Fruit fly (Drosophila melanogaster): ENCODE data around the gene yip2.

yip2 gene

DNA sequence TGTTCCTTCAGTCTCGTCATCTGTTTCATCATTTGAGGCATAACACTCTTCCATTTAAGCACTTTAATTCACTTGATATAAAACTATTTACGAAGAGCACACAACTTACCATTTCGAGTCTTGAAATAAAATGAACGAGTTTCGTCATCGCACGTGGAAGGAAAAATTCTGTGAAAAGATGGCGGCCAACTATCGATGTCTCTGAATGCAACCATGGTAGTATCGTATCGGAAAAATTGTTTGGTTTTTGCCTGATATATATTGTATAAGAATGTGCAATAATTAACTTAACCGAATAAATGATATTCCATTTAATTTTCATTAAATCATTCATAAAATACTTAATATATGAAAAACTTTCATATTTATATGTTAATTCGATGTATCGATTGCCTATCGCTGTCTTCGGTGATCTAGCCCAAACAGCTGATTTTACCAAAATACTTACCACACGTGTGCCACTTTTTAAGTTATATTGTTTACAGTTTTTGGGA, 20.1 kb upstream of the yip2 start, which contains the start of gene Bka (continued):
- no peak for TF ChIP-seq CG12104 (GFP tag; optimal IDR thresholded peaks at IDR 0.05)
- TF ChIP-seq pho (GFP tag; optimal IDR thresholded peaks at IDR 0.05): peak; percentile 20
- no peak for TF ChIP-seq tio (GFP tag; optimal IDR thresholded peaks at IDR 0.05)
- peak in 1 of 3 experiments; percentile 45 for TF ChIP-seq lola (GFP tag; optimal IDR thresholded peaks at IDR 0.05)
- TF ChIP-seq gcm (GFP tag; optimal IDR thresholded peaks at IDR 0.05): peak; percentile 69
- TF ChIP-seq CG17186 (GFP tag; optimal IDR thresholded peaks at IDR 0.05): peak; percentile 67
- no peak for TF ChIP-seq esg (GFP tag; conservative IDR thresholded peaks at IDR 0.05)
- no peak for TF ChIP-seq CG3838 (GFP tag; optimal IDR thresholded peaks at IDR 0.05)
- peak; percentile 99 for TF ChIP-seq unc-4 (GFP tag; IDR thresholded peaks at IDR 0.05; ENCODE audit: partially characterized antibody)
- TF ChIP-seq CG12391 (tag; optimal IDR thresholded peaks at IDR 0.05): peak; percentile 78
- no peak for TF ChIP-seq C15 (GFP tag; IDR thresholded peaks at IDR 0.05)
- TF ChIP-seq CG15514 (GFP tag; optimal IDR thresholded peaks at IDR 0.05): peak; percentile 86
- peak; percentile 63 for TF ChIP-seq CG9437 (GFP tag; optimal IDR thresholded peaks at IDR 0.05)
- no peak for TF ChIP-seq CG4820 (GFP tag; optimal IDR thresholded peaks at IDR 0.05)
- TF ChIP-seq hb (GFP tag; IDR thresholded peaks at IDR 0.05; ENCODE audit: partially characterized antibody): peak; percentile 95
- TF ChIP-seq knrl (GFP tag; IDR thresholded peaks at IDR 0.05; ENCODE audit: partially characterized antibody): peak; percentile 99
- TF ChIP-seq CG11085 (GFP tag; IDR thresholded peaks at IDR 0.05): no peak
- TF ChIP-seq Sox102F (GFP tag; optimal IDR thresholded peaks at IDR 0.05): no peak
- peak; percentile 71 for TF ChIP-seq twi (tag; optimal IDR thresholded peaks at IDR 0.05)
- peak; percentile 63 for TF ChIP-seq CG6254 (GFP tag; optimal IDR thresholded peaks at IDR 0.05)
- TF ChIP-seq Dad (GFP tag; optimal IDR thresholded peaks at IDR 0.05): peak; percentile 25
- no peak for TF ChIP-seq Blimp-1 (GFP tag; optimal IDR thresholded peaks at IDR 0.05)
- TF ChIP-seq Hand (GFP tag; optimal IDR thresholded peaks at IDR 0.05): peak; percentile 56
- peak; percentile 18 for TF ChIP-seq fd64A (GFP tag; optimal IDR thresholded peaks at IDR 0.05)
- peak; percentile 92 for TF ChIP-seq trem (tag; optimal IDR thresholded peaks at IDR 0.05)
- TF ChIP-seq Rfx (GFP tag; IDR thresholded peaks at IDR 0.05): peak; percentile 41
- TF ChIP-seq CG2678 (tag; optimal IDR thresholded peaks at IDR 0.05): peak; percentile 61
- TF ChIP-seq CG18764 (GFP tag; optimal IDR thresholded peaks at IDR 0.05): no peak
- TF ChIP-seq CG10147 (GFP tag; optimal IDR thresholded peaks at IDR 0.05): peak; percentile 75
- peak; percentile 46; the same call in 1 of the 2 replicates for TF ChIP-seq CG17328 (GFP tag; IDR thresholded peaks at IDR 0.05)
- peak; percentile 83 for TF ChIP-seq pzg (GFP tag; optimal IDR thresholded peaks at IDR 0.05)
- no peak for TF ChIP-seq so (GFP tag; IDR thresholded peaks at IDR 0.05)
- peak; percentile 63 to 94 for TF ChIP-seq crp (GFP tag; optimal IDR thresholded peaks at IDR 0.05)
- TF ChIP-seq CG7928 (GFP tag; optimal IDR thresholded peaks at IDR 0.05): peak; percentile 51
- peak; percentile 65 for TF ChIP-seq MBD-R2 (GFP tag; IDR thresholded peaks at IDR 0.05)
- TF ChIP-seq nmo (GFP tag; optimal IDR thresholded peaks at IDR 0.05): peak; percentile 74
- peak; percentile 96 for TF ChIP-seq MESR4 (GFP tag; optimal IDR thresholded peaks at IDR 0.05)
- TF ChIP-seq ci (GFP tag; IDR thresholded peaks at IDR 0.05): peak; percentile 76
- TF ChIP-seq zen (tag; optimal IDR thresholded peaks at IDR 0.05): peak; percentile 21
- TF ChIP-seq Asciz (GFP tag; optimal IDR thresholded peaks at IDR 0.05): peak; percentile 52
- TF ChIP-seq CoRest (tag; optimal IDR thresholded peaks at IDR 0.05): peak; percentile 61
- peak; percentile 58 for TF ChIP-seq dmrt11E (tag; optimal IDR thresholded peaks at IDR 0.05)
- peak; percentile 77 for TF ChIP-seq CG13894 (tag; optimal IDR thresholded peaks at IDR 0.05)
- TF ChIP-seq CG14965 (GFP tag; optimal IDR thresholded peaks at IDR 0.05; ENCODE audit: borderline replicate concordance): no peak
- no peak for TF ChIP-seq CG6854 (GFP tag; optimal IDR thresholded peaks at IDR 0.05)
- TF ChIP-seq Atf-2 (GFP tag; optimal IDR thresholded peaks at IDR 0.05): no peak
- TF ChIP-seq Opbp (GFP tag; IDR thresholded peaks at IDR 0.05; ENCODE audit: partially characterized antibody): peak; percentile 95
- peak; percentile 98 for TF ChIP-seq vnd (GFP tag; IDR thresholded peaks at IDR 0.05; ENCODE audit: partially characterized antibody)

Measured in whole organism, embryonic.